Worm (Caenorhabditis elegans) whole organism, L4 larva: ENCODE results near the gene grl-25.
A peak's percentile ranks its signal among the peaks of the same experiment; 100 is the strongest.

ENCODE experiments used
- D1046.2 ChIP-seq: fragments of 200-800 bp; sonication (Bioruptor generic); IDR thresholded peaks from 2 replicates; pipeline ENCODE4 v1.3.6; 2022; ENCODE audit warnings: missing genetic modification characterization, missing compliant biosample characterization
- F10B5.3 ChIP-seq: sonication (generic microtip); optimal IDR thresholded peaks from 2 replicates; lab custom pipeline; 2016; ENCODE audit warnings: mild to moderate bottlenecking, missing genetic modification characterization, missing compliant biosample characterization
- F49E8.2 ChIP-seq: sonication (generic microtip); optimal IDR thresholded peaks from 2 replicates; lab custom pipeline; 2016; ENCODE audit warnings: missing compliant biosample characterization, mild to moderate bottlenecking, missing genetic modification characterization, borderline replicate concordance
- T20F7.1 ChIP-seq: fragments of 200-800 bp; sonication (Bioruptor generic); optimal IDR thresholded peaks from 2 replicates; lab custom pipeline; 2018; ENCODE audit warnings: mild to moderate bottlenecking, missing genetic modification characterization, missing compliant biosample characterization
- Y5F2A.4 ChIP-seq: fragments of 200-800 bp; sonication (Bioruptor generic); optimal IDR thresholded peaks from 2 replicates; lab custom pipeline; 2018; ENCODE audit warnings: mild to moderate bottlenecking, missing genetic modification characterization, missing compliant biosample characterization
- ZK337.2 ChIP-seq: fragments of 200-800 bp; sonication (Bioruptor generic); IDR thresholded peaks from 2 replicates; pipeline ENCODE4 v1.3.6; 2022; ENCODE audit warnings: missing genetic modification reagents, missing genetic modification characterization, missing compliant biosample characterization
- aha-1 ChIP-seq: fragments of 150-350 bp; peaks from one replicate; lab custom pipeline; 2014; ENCODE audit warnings: missing biosample characterization, missing genetic modification characterization
- aly-2 ChIP-seq: sonication (generic microtip); optimal IDR thresholded peaks from 2 replicates; lab custom pipeline; 2018; ENCODE audit warnings: missing biosample characterization, missing genetic modification characterization
- arid-1 ChIP-seq: fragments of 200-800 bp; sonication (Bioruptor generic); conservative IDR thresholded peaks from 2 replicates; pipeline ENCODE4 v1.3.6; 2022; ENCODE audit warnings: missing genetic modification reagents, missing genetic modification characterization, missing compliant biosample characterization
- attf-4 ChIP-seq: sonication (generic microtip); optimal IDR thresholded peaks from 3 replicates; lab custom pipeline; 2017; ENCODE audit warnings: missing biosample characterization, missing genetic modification characterization
- ceh-20 ChIP-seq: fragments of 200-800 bp; sonication (Bioruptor generic); IDR thresholded peaks from 2 replicates; pipeline ENCODE4 v1.3.6; 2022; ENCODE audit warnings: missing genetic modification reagents, missing genetic modification characterization, missing compliant biosample characterization
- ceh-32 ChIP-seq: sonication (generic microtip); optimal IDR thresholded peaks from 2 replicates; lab custom pipeline; 2016; ENCODE audit warnings: mild to moderate bottlenecking, missing genetic modification characterization, missing compliant biosample characterization; ENCODE audit not compliant: poor library complexity
- ces-1 ChIP-seq: fragments of 150-350 bp; sonication (generic microtip); optimal IDR thresholded peaks from 4 replicates; lab custom pipeline; 2014; ENCODE audit warnings: missing biosample characterization, missing genetic modification reagents, missing genetic modification characterization
- daf-12 ChIP-seq: fragments of 150-350 bp; optimal IDR thresholded peaks from 2 replicates; lab custom pipeline; 2014; ENCODE audit warnings: missing biosample characterization, missing genetic modification reagents, missing genetic modification characterization
- daf-19 ChIP-seq: fragments of 200-800 bp; sonication (Bioruptor generic); conservative IDR thresholded peaks from 2 replicates; pipeline ENCODE4 v1.3.6; 2022; ENCODE audit warnings: missing genetic modification characterization, missing compliant biosample characterization
- dmd-8 ChIP-seq: fragments of 200-800 bp; sonication (Bioruptor generic); IDR thresholded peaks from 2 replicates; pipeline ENCODE4 v1.3.6; 2022; ENCODE audit warnings: missing genetic modification characterization, missing compliant biosample characterization
- dmd-9 ChIP-seq: fragments of 200-800 bp; sonication (Bioruptor generic); IDR thresholded peaks from 2 replicates; pipeline ENCODE4 v1.3.6; 2022; ENCODE audit warnings: missing genetic modification reagents, missing genetic modification characterization, missing compliant biosample characterization
- egl-43 ChIP-seq: fragments of 200-800 bp; sonication (Bioruptor generic); IDR thresholded peaks from 2 replicates; pipeline ENCODE4 v1.3.6; 2022; ENCODE audit warnings: missing genetic modification reagents, missing genetic modification characterization, missing compliant biosample characterization
- hif-1 ChIP-seq, 2 experiments: sonication (generic microtip); optimal IDR thresholded peaks; 2 replicates each; lab custom pipeline; 2016 to 2017; ENCODE audit warnings: missing compliant biosample characterization in 2 of 2, missing genetic modification characterization in 2 of 2, missing genetic modification reagents in 2 of 2, missing genotype in 2 of 2, mild to moderate bottlenecking in 1 of 2
- lin-29 ChIP-seq: fragments of 200-800 bp; sonication (Bioruptor generic); IDR thresholded peaks from 2 replicates; pipeline ENCODE4 v1.3.6; 2022; ENCODE audit warnings: missing genetic modification reagents, missing genetic modification characterization, missing compliant biosample characterization
- lin-38 ChIP-seq: fragments of 200-800 bp; sonication (Bioruptor generic); IDR thresholded peaks from 2 replicates; pipeline ENCODE4 v1.3.6; 2022; ENCODE audit warnings: missing genetic modification reagents, missing genetic modification characterization, missing compliant biosample characterization
- lin-39 ChIP-seq: fragments of 150-350 bp; optimal IDR thresholded peaks from 2 replicates; lab custom pipeline; 2014; ENCODE audit warnings: missing biosample characterization, missing genetic modification reagents, missing genetic modification characterization
- lir-3 ChIP-seq: sonication (generic microtip); optimal IDR thresholded peaks from 2 replicates; lab custom pipeline; 2016; ENCODE audit warnings: mild to moderate bottlenecking, missing genetic modification characterization, missing compliant biosample characterization
- madf-9 ChIP-seq: fragments of 200-800 bp; sonication (Bioruptor generic); conservative IDR thresholded peaks from 2 replicates; pipeline ENCODE4 v1.3.6; 2022; ENCODE audit warnings: missing genetic modification reagents, missing genetic modification characterization, missing compliant biosample characterization
- mdl-1 ChIP-seq, 2 experiments: fragments of 150-350 bp in 1 of 2; sonication (generic microtip) in 1 of 2; optimal IDR thresholded peaks; 2 replicates each; lab custom pipeline; 2014 to 2017; ENCODE audit warnings: missing biosample characterization in 2 of 2, missing genetic modification characterization in 2 of 2
- mes-2 ChIP-seq: sonication (generic microtip); optimal IDR thresholded peaks from 2 replicates; lab custom pipeline; 2016; ENCODE audit warnings: missing genotype, mild to moderate bottlenecking, missing genetic modification characterization, missing compliant biosample characterization; ENCODE audit not compliant: poor library complexity, severe bottlenecking
- nhr-111 ChIP-seq: fragments of 200-800 bp; sonication (Bioruptor generic); optimal IDR thresholded peaks from 2 replicates; lab custom pipeline; 2018; ENCODE audit warnings: mild to moderate bottlenecking, missing genetic modification characterization, missing compliant biosample characterization
- nhr-42 ChIP-seq: fragments of 200-800 bp; sonication (Bioruptor generic); IDR thresholded peaks from 2 replicates; pipeline ENCODE4 v1.3.6; 2022; ENCODE audit warnings: missing genetic modification characterization, missing compliant biosample characterization
- nhr-48 ChIP-seq: sonication (generic microtip); optimal IDR thresholded peaks from 2 replicates; lab custom pipeline; 2016; ENCODE audit warnings: mild to moderate bottlenecking, missing genetic modification characterization, missing compliant biosample characterization
- nhr-76 ChIP-seq: fragments of 150-350 bp; optimal IDR thresholded peaks from 2 replicates; lab custom pipeline; 2014; ENCODE audit warnings: missing biosample characterization, missing genetic modification characterization
- pha-4 ChIP-seq, 2 experiments: fragments of 150-350 bp in 1 of 2; fragments of 200-800 bp in 1 of 2; sonication (Bioruptor generic) in 1 of 2; IDR thresholded peaks in 1 of 2; optimal IDR thresholded peaks in 1 of 2; 2 replicates each; pipeline versions ENCODE4 v1.3.6 to Lab custom; 2014 to 2022; ENCODE audit warnings: missing genetic modification characterization in 2 of 2, missing genetic modification reagents in 2 of 2, missing biosample characterization in 1 of 2, missing compliant biosample characterization in 1 of 2
- php-3 ChIP-seq: fragments of 200-800 bp; sonication (Bioruptor generic); IDR thresholded peaks from 2 replicates; pipeline ENCODE4 v1.3.6; 2022; ENCODE audit warnings: missing genetic modification reagents, missing genetic modification characterization, missing compliant biosample characterization
- pqm-1 ChIP-seq: sonication (generic microtip); optimal IDR thresholded peaks from 2 replicates; lab custom pipeline; 2017; ENCODE audit warnings: missing biosample characterization, missing genetic modification characterization
- saeg-2 ChIP-seq: fragments of 200-800 bp; sonication (Bioruptor generic); IDR thresholded peaks from 2 replicates; pipeline ENCODE4 v1.3.6; 2022; ENCODE audit warnings: missing genetic modification reagents, missing genetic modification characterization, missing compliant biosample characterization
- skn-1 ChIP-seq: fragments of 150-350 bp; optimal IDR thresholded peaks from 2 replicates; lab custom pipeline; 2014; ENCODE audit warnings: missing biosample characterization, missing genetic modification characterization
- spr-1 ChIP-seq: sonication (generic microtip); optimal IDR thresholded peaks from 2 replicates; lab custom pipeline; 2016; ENCODE audit warnings: mild to moderate bottlenecking, missing genetic modification characterization, missing compliant biosample characterization
- spr-3 ChIP-seq: fragments of 200-800 bp; sonication (Bioruptor generic); optimal IDR thresholded peaks from 2 replicates; lab custom pipeline; 2018; ENCODE audit warnings: mild to moderate bottlenecking, missing genetic modification characterization, missing compliant biosample characterization
- unc-39 ChIP-seq: sonication (generic microtip); optimal IDR thresholded peaks from 2 replicates; lab custom pipeline; 2017; ENCODE audit warnings: missing biosample characterization, missing genetic modification characterization
- unc-62 ChIP-seq, 3 experiments: fragments of 150-350 bp in 1 of 3; sonication (generic microtip); optimal IDR thresholded peaks in 2 of 3; peaks in 1 of 3; 1 replicate in 1 of 3; 2 replicates in 2 of 3; lab custom pipeline; 2014 to 2017; ENCODE audit warnings: missing biosample characterization in 3 of 3, missing genetic modification characterization in 3 of 3, missing genetic modification reagents in 3 of 3, missing genotype in 1 of 3
- vab-7 ChIP-seq: fragments of 200-800 bp; sonication (Bioruptor generic); IDR thresholded peaks from 2 replicates; pipeline ENCODE4 v1.3.6; 2022; ENCODE audit warnings: missing genetic modification reagents, missing genetic modification characterization, missing compliant biosample characterization
- zfp-2 ChIP-seq: sonication (generic microtip); optimal IDR thresholded peaks from 2 replicates; lab custom pipeline; 2016; ENCODE audit warnings: mild to moderate bottlenecking, missing genetic modification characterization, missing compliant biosample characterization

Gene grl-25

DNA sequence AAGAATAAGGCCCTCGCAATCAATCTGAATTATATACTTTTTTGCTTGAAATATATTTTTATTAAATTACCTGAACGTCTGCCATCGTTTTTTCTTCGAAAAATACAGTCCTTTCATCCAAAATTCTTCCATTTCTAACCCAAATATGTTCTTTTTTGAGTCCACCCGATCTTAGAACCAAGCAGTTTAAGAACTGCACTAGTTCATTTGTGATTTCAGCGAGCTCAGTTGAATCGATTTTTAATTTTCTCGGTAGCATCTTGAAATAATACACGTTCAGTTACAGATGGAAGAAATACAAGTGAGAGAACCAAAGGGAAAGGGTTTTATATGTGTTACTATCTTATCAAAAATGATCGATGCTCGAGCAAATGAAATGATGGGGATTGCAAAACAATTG, 37.4 kb downstream of the grl-25 start, which contains the start of gene F59B2.3:
TSS of gene F59B2.3 (minus strand) at position 259 of the 400 bp plus-strand sequence.
- TF ChIP-seq pha-4 (GFP tag; IDR thresholded peaks at IDR 0.05; lab: Robert Waterston, UW) = no peak
- TF ChIP-seq pha-4 (tag; optimal IDR thresholded peaks at IDR 0.05; lab: Kevin White, UChicago) = no peak
- peak; percentile 68 for TF ChIP-seq aha-1 (tag; lab: Kevin White, UChicago)
- no peak for TF ChIP-seq ZK337.2 (GFP tag; lab: Robert Waterston, UW)
- no peak for TF ChIP-seq lir-3
- no peak for TF ChIP-seq ceh-20 (GFP tag; lab: Robert Waterston, UW)
- no peak for TF ChIP-seq mdl-1 (tag; optimal IDR thresholded peaks at IDR 0.05; lab: Kevin White, UChicago)
- no peak for TF ChIP-seq aly-2
- TF ChIP-seq dmd-9 = no peak
- no peak for TF ChIP-seq nhr-48 (tag; lab: Kevin White, UChicago)
- no peak for TF ChIP-seq lin-39 (tag; lab: Kevin White, UChicago)
- no peak for TF ChIP-seq nhr-76 (tag; lab: Kevin White, UChicago)
- no peak for TF ChIP-seq nhr-42
- TF ChIP-seq F49E8.2 (tag; lab: Kevin White, UChicago) = no peak
- TF ChIP-seq ceh-32 (tag; lab: Kevin White, UChicago) = no peak
- no peak for TF ChIP-seq daf-12
- TF ChIP-seq php-3 (GFP tag; lab: Robert Waterston, UW) = no peak
- TF ChIP-seq ces-1 (GFP tag; lab: Kevin White, UChicago) = no peak
- peak; percentile 35 for TF ChIP-seq pqm-1
- TF ChIP-seq T20F7.1 (GFP tag; lab: Kevin White, UChicago) = no peak
- TF ChIP-seq D1046.2 = no peak
- no peak for TF ChIP-seq spr-3 (GFP tag; lab: Kevin White, UChicago)
- TF ChIP-seq skn-1 (tag; lab: Kevin White, UChicago) = no peak
- no peak for TF ChIP-seq dmd-8 (GFP tag; lab: Robert Waterston, UW)
- no peak for TF ChIP-seq spr-1 (tag; lab: Kevin White, UChicago)
- TF ChIP-seq lin-38 (GFP tag; lab: Robert Waterston, UW) = 0 out of 2 replicates have a peak, but pooled peaks have one; percentile 6
- no peak for TF ChIP-seq zfp-2
- no peak for TF ChIP-seq madf-9
- TF ChIP-seq arid-1 (GFP tag; lab: Robert Waterston, UW) = 0 out of 2 replicates have a peak, but pooled peaks have one; percentile 25
- peak; percentile 4 for TF ChIP-seq Y5F2A.4 (GFP tag; lab: Kevin White, UChicago)
- no peak for TF ChIP-seq daf-19
- TF ChIP-seq hif-1 (tag; optimal IDR thresholded peaks at IDR 0.05; lab: Kevin White, UChicago) = no peak
- no peak for TF ChIP-seq attf-4 (tag; lab: Kevin White, UChicago)
- no peak for TF ChIP-seq saeg-2 (GFP tag; lab: Robert Waterston, UW)
- TF ChIP-seq, all 104 proteins: peak for 5

DNA sequence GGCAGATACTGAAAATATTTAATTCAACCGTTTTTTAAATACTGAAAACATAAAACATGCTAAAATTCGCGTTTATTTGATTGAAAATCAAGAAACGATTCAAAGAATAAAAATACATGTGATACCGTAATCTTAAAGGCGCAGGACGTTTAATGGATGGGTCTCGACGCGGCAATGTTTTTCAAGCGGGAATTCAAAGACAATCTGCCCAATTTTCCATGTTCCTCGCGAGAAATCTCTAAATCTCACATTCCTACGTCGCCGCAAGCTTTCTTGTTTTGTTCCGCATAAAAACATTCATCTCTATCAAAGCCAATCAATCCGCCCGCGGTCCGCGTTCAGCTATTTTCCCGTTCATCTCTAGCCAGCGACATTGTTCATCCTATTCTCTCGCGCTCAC, 39.4 kb downstream of the grl-25 start:
- TF ChIP-seq mes-2 (tag; lab: Kevin White, UChicago) = no peak
- peak; percentile 51 for TF ChIP-seq aha-1 (tag; lab: Kevin White, UChicago)
- TF ChIP-seq lin-38 (GFP tag; lab: Robert Waterston, UW) = 0 out of 2 replicates have a peak, but pooled peaks have one; percentile 13

DNA sequence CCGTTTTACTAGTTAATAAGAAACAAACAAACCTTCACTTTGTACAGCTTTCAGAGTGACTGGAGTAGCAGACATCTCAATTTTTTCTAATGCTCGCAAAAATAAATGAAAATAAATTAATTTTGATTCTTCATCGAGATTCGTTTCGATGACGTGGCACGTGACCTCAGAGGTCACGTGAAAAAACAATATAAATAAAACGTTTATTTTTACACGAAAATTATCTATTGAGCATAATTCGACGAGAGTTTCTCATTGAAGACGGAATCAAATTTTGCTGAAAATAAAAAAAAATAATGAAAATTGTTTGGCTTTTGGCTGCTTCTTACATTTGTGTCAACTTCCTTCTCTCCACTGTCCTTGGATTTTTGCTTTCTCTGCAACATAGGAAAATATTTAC, 39.8 kb downstream of the grl-25 start, which contains the start of gene rpn-6.2:
TSS of gene rpn-6.2 (minus strand) at position 101 of the 400 bp plus-strand sequence.
- no peak for TF ChIP-seq daf-19
- no peak for TF ChIP-seq skn-1 (tag; lab: Kevin White, UChicago)
- no peak for TF ChIP-seq lin-39 (tag; lab: Kevin White, UChicago)
- TF ChIP-seq egl-43 (GFP tag; lab: Robert Waterston, UW) = no peak
- no peak for TF ChIP-seq nhr-111 (GFP tag; lab: Kevin White, UChicago)
- TF ChIP-seq lin-29 (GFP tag; lab: Robert Waterston, UW) = no peak
- TF ChIP-seq arid-1 (GFP tag; lab: Robert Waterston, UW) = no peak
- no peak for TF ChIP-seq unc-62 (GFP tag; optimal IDR thresholded peaks at IDR 0.05 in 1 of 2; lab: Kevin White, UChicago)
- no peak for TF ChIP-seq unc-62 (tag; optimal IDR thresholded peaks at IDR 0.05; lab: Kevin White, UChicago)
- TF ChIP-seq vab-7 = no peak
- TF ChIP-seq Y5F2A.4 (GFP tag; lab: Kevin White, UChicago) = no peak
- TF ChIP-seq F10B5.3 (tag; lab: Kevin White, UChicago) = no peak
- TF ChIP-seq unc-39 (tag; lab: Kevin White, UChicago) = no peak
- no peak for TF ChIP-seq D1046.2
- no peak for TF ChIP-seq aha-1 (tag; lab: Kevin White, UChicago)
